Worm (Caenorhabditis elegans): ENCODE measurements around the gene ZK105.8.

- TF ChIP-seq flt-1 (GFP tag; IDR thresholded peaks at IDR 0.05) (no peak), ztf-29 (GFP tag; IDR thresholded peaks at IDR 0.05) (no peak), med-1 (GFP tag; optimal IDR thresholded peaks at IDR 0.05; ENCODE audit: insufficient read depth) (no peak), ref-1 (GFP tag; conservative IDR thresholded peaks at IDR 0.05) (no peak)
These were observed 49.9 kb downstream of the ZK105.8 start, which contains the start of gene grl-10 for ce11 chrV:7774143-7774595.

Measured in whole organism, midembryonic.